Worm (Caenorhabditis elegans) whole organism, early embryonic: ENCODE data around the gene math-49.

Source experiments
- ama-1 ChIP-seq: fragments of 150-350 bp; optimal IDR thresholded peaks from 2 replicates; lab custom pipeline; 2014
- ceh-36 ChIP-seq: sonication (generic microtip); optimal IDR thresholded peaks from 2 replicates; lab custom pipeline; 2016; ENCODE audit warnings: missing genetic modification characterization, inconsistent platforms, missing compliant biosample characterization
- flt-1 ChIP-seq: fragments of 200-800 bp; sonication (Bioruptor generic); IDR thresholded peaks from 2 replicates; pipeline ENCODE4 v1.3.6; 2022; ENCODE audit warnings: missing genetic modification characterization, missing compliant biosample characterization
- hnd-1 ChIP-seq: sonication (generic microtip); optimal IDR thresholded peaks from 2 replicates; lab custom pipeline; 2016; ENCODE audit warnings: missing genetic modification characterization, missing compliant biosample characterization
- tra-4 ChIP-seq: sonication (generic microtip); optimal IDR thresholded peaks from 2 replicates; lab custom pipeline; 2017; ENCODE audit warnings: missing genetic modification characterization, missing compliant biosample characterization

DNA sequence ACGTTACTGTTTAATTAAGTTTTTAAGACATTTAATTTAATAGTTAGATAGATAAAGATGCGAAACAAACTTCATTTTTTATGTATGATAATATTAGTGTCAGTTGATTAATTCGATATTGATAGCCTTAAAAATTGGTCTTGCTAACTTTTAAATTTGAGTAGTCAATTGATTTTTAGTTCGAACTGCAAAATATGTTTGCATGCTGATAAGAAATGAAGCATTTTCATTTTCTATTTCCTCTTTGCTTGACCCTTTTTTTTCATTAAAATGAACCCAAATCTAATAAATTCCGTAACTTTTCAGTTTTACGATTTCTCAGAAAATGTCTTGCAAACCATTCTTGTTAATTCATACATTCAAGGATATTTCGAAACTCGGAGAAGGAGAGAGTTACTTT, 50.4 kb downstream of the math-49 start, which contains the start of gene math-22:
- TF ChIP-seq ama-1 (lab: Kevin White, UChicago), result no peak
- TF ChIP-seq hnd-1 (tag; lab: Kevin White, UChicago), result no peak
- no peak for TF ChIP-seq tra-4 (tag; lab: Kevin White, UChicago)
- no peak for TF ChIP-seq ceh-36 (tag; lab: Kevin White, UChicago)
- TF ChIP-seq flt-1 (GFP tag; lab: Robert Waterston, UW), result no peak
